Fruit fly (Drosophila melanogaster) whole organism, embryonic: ENCODE measurements around the gene Jupiter.

Experiments
- CG10462 ChIP-seq: fragments of 200-800 bp; sonication (Bioruptor generic); optimal IDR thresholded peaks from 2 replicates; lab custom pipeline; 2016; ENCODE audit warnings: missing biosample characterization, missing genetic modification characterization
- CG11456 ChIP-seq: fragments of 200-800 bp; sonication (Bioruptor generic); IDR thresholded peaks from 3 replicates; pipeline ENCODE4 v1.3.6; 2022; ENCODE audit warnings: missing biosample characterization, missing genetic modification characterization
- CG12391 ChIP-seq: fragments of 200-800 bp; sonication (Bioruptor generic); optimal IDR thresholded peaks from 3 replicates; lab custom pipeline; 2018; ENCODE audit warnings: missing biosample characterization, mild to moderate bottlenecking, missing genetic modification characterization, moderate library complexity
- CG12659 ChIP-seq: fragments of 200-800 bp; sonication (Bioruptor generic); optimal IDR thresholded peaks from 3 replicates; lab custom pipeline; 2017; ENCODE audit warnings: mild to moderate bottlenecking, missing biosample characterization, missing genetic modification reagents, missing genetic modification characterization
- CG13894 ChIP-seq: fragments of 200-800 bp; sonication (Bioruptor generic); optimal IDR thresholded peaks from 3 replicates; lab custom pipeline; 2018; ENCODE audit warnings: missing biosample characterization, mild to moderate bottlenecking, missing genetic modification characterization, moderate library complexity
- CG15269 ChIP-seq: fragments of 200-800 bp; sonication (Bioruptor generic); optimal IDR thresholded peaks from 2 replicates; lab custom pipeline; 2018; ENCODE audit warnings: missing biosample characterization, mild to moderate bottlenecking, missing genetic modification characterization, moderate library complexity
- CG15479 ChIP-seq: fragments of 200-800 bp; sonication (Bioruptor generic); optimal IDR thresholded peaks from 3 replicates; lab custom pipeline; 2019; ENCODE audit warnings: missing biosample characterization, mild to moderate bottlenecking, missing genetic modification characterization, moderate library complexity
- CG16863 ChIP-seq: fragments of 200-800 bp; sonication (Bioruptor generic); optimal IDR thresholded peaks from 3 replicates; lab custom pipeline; 2016; ENCODE audit warnings: missing biosample characterization, missing genetic modification characterization
- CG17912 ChIP-seq: fragments of 200-800 bp; sonication (Bioruptor generic); optimal IDR thresholded peaks from 2 replicates; lab custom pipeline; 2018; ENCODE audit warnings: missing biosample characterization, mild to moderate bottlenecking, missing genetic modification characterization
- CG1792 ChIP-seq: fragments of 200-800 bp; sonication (Bioruptor generic); optimal IDR thresholded peaks from 2 replicates; lab custom pipeline; 2016; ENCODE audit warnings: missing biosample characterization, missing genetic modification characterization
- CG1832 ChIP-seq: fragments of 200-800 bp; sonication (Bioruptor generic); optimal IDR thresholded peaks from 2 replicates; lab custom pipeline; 2017; ENCODE audit warnings: missing biosample characterization, mild to moderate bottlenecking, missing genetic modification characterization, inconsistent platforms
- CG2712 ChIP-seq: fragments of 200-800 bp; optimal IDR thresholded peaks from 3 replicates; lab custom pipeline; 2019; ENCODE audit warnings: missing biosample characterization, mild to moderate bottlenecking, missing genetic modification characterization, moderate library complexity
- CG31365 ChIP-seq: fragments of 200-800 bp; sonication (Bioruptor generic); optimal IDR thresholded peaks from 2 replicates; lab custom pipeline; 2018; ENCODE audit warnings: missing biosample characterization, mild to moderate bottlenecking, missing genetic modification characterization
- CG33557 ChIP-seq: fragments of 200-800 bp; sonication (Bioruptor generic); optimal IDR thresholded peaks from 2 replicates; lab custom pipeline; 2019; ENCODE audit warnings: missing biosample characterization, mild to moderate bottlenecking, missing genetic modification characterization, moderate library complexity
- CG34376 ChIP-seq: fragments of 200-800 bp; sonication (Bioruptor generic); optimal IDR thresholded peaks from 2 replicates; lab custom pipeline; 2018; ENCODE audit warnings: missing biosample characterization, mild to moderate bottlenecking, missing genetic modification characterization
- CG6791 ChIP-seq: fragments of 200-800 bp; sonication (Bioruptor generic); IDR thresholded peaks from 3 replicates; pipeline ENCODE4 v1.3.6; 2022; ENCODE audit warnings: missing biosample characterization, missing genetic modification characterization; ENCODE audit not compliant: partially characterized antibody
- CG6813 ChIP-seq: fragments of 200-800 bp; sonication (Bioruptor generic); optimal IDR thresholded peaks from 2 replicates; lab custom pipeline; 2017; ENCODE audit warnings: missing biosample characterization, missing genetic modification characterization, mild to moderate bottlenecking, moderate library complexity, missing genetic modification reagents
- CG7357 ChIP-seq: fragments of 200-800 bp; sonication (Bioruptor generic); IDR thresholded peaks from 3 replicates; pipeline ENCODE4 v1.3.6; 2022; ENCODE audit warnings: missing biosample characterization, missing genetic modification characterization
- CG8478 ChIP-seq: fragments of >200 bp; optimal IDR thresholded peaks from 2 replicates; lab custom pipeline; 2018
- CG8924 ChIP-seq: fragments of 200-800 bp; optimal IDR thresholded peaks from 3 replicates; lab custom pipeline; 2019; ENCODE audit warnings: missing biosample characterization, mild to moderate bottlenecking, missing genetic modification characterization, moderate library complexity
- CG9797 ChIP-seq: fragments of 200-800 bp; sonication (Bioruptor generic); optimal IDR thresholded peaks from 3 replicates; lab custom pipeline; 2018; ENCODE audit warnings: missing biosample characterization, mild to moderate bottlenecking, missing genetic modification characterization
- CTCF ChIP-seq: fragments of 200-800 bp; sonication (Bioruptor generic); optimal IDR thresholded peaks from 2 replicates; lab custom pipeline; 2017; ENCODE audit warnings: missing biosample characterization, mild to moderate bottlenecking, missing genetic modification characterization, moderate library complexity
- Camta ChIP-seq: fragments of 200-800 bp; sonication (Bioruptor generic); optimal IDR thresholded peaks from 2 replicates; lab custom pipeline; 2016; ENCODE audit warnings: missing biosample characterization, missing genetic modification characterization
- Chrac-16 ChIP-seq: fragments of 200-800 bp; sonication (Bioruptor generic); optimal IDR thresholded peaks from 3 replicates; lab custom pipeline; 2016; ENCODE audit warnings: missing biosample characterization, missing genetic modification characterization
- Elba2 ChIP-seq: fragments of 200-800 bp; sonication (Bioruptor generic); optimal IDR thresholded peaks from 3 replicates; lab custom pipeline; 2016; ENCODE audit warnings: missing biosample characterization, missing genetic modification characterization
- Fer1 ChIP-seq: fragments of 200-800 bp; sonication (Bioruptor generic); optimal IDR thresholded peaks from 2 replicates; lab custom pipeline; 2017; ENCODE audit warnings: missing biosample characterization, mild to moderate bottlenecking, missing genetic modification characterization
- HmgD ChIP-seq: fragments of 200-800 bp; sonication (Bioruptor generic); optimal IDR thresholded peaks from 3 replicates; lab custom pipeline; 2016; ENCODE audit warnings: missing biosample characterization, missing genetic modification characterization
- Hmr ChIP-seq: fragments of 200-800 bp; sonication (Bioruptor generic); optimal IDR thresholded peaks from 3 replicates; lab custom pipeline; 2017; ENCODE audit warnings: mild to moderate bottlenecking, missing biosample characterization, missing genetic modification reagents, missing genetic modification characterization
- Hr78 ChIP-seq, 2 experiments: fragments of 200-800 bp in 1 of 2; fragments of >200 bp in 1 of 2; sonication (Bioruptor generic) in 1 of 2; optimal IDR thresholded peaks; 2 replicates each; lab custom pipeline; 2017 to 2019; ENCODE audit warnings: missing biosample characterization in 2 of 2, missing genetic modification characterization in 2 of 2, mild to moderate bottlenecking in 1 of 2, moderate library complexity in 1 of 2
- Jarid2 ChIP-seq: fragments of 200-800 bp; sonication (Bioruptor generic); optimal IDR thresholded peaks from 3 replicates; lab custom pipeline; 2017; ENCODE audit warnings: mild to moderate bottlenecking, missing biosample characterization, missing genetic modification reagents, missing genetic modification characterization
- MESR4 ChIP-seq: fragments of 200-800 bp; sonication (Bioruptor generic); optimal IDR thresholded peaks from 2 replicates; lab custom pipeline; 2018; ENCODE audit warnings: missing biosample characterization, mild to moderate bottlenecking, missing genetic modification characterization, moderate library complexity
- NfI ChIP-seq: fragments of 200-800 bp; sonication (Bioruptor generic); optimal IDR thresholded peaks from 3 replicates; lab custom pipeline; 2018; ENCODE audit warnings: missing biosample characterization, mild to moderate bottlenecking, missing genetic modification characterization, moderate library complexity
- abd-A ChIP-seq: fragments of 200-800 bp; sonication (Bioruptor generic); optimal IDR thresholded peaks from 3 replicates; lab custom pipeline; 2019; ENCODE audit warnings: missing biosample characterization, mild to moderate bottlenecking, missing genetic modification characterization, moderate library complexity
- bsh ChIP-seq, 2 experiments: fragments of 200-800 bp; sonication (Bioruptor generic); optimal IDR thresholded peaks; 2 replicates each; lab custom pipeline; 2017 to 2018; ENCODE audit warnings: mild to moderate bottlenecking in 2 of 2, missing biosample characterization in 2 of 2, missing genetic modification characterization in 2 of 2, moderate library complexity in 1 of 2
- btn ChIP-seq: fragments of 200-800 bp; sonication (Bioruptor generic); optimal IDR thresholded peaks from 2 replicates; lab custom pipeline; 2016; ENCODE audit warnings: missing biosample characterization, missing genetic modification characterization
- dm ChIP-seq: fragments of 200-800 bp; sonication (Bioruptor generic); optimal IDR thresholded peaks from 3 replicates; lab custom pipeline; 2016; ENCODE audit warnings: missing biosample characterization, missing genetic modification characterization
- fd64A ChIP-seq: fragments of 200-800 bp; sonication (Bioruptor generic); optimal IDR thresholded peaks from 3 replicates; lab custom pipeline; 2018; ENCODE audit warnings: missing biosample characterization, mild to moderate bottlenecking, missing genetic modification characterization
- gsb ChIP-seq: fragments of 200-800 bp; sonication (Bioruptor generic); IDR thresholded peaks from 2 replicates; pipeline ENCODE4 v1.3.6; 2022; ENCODE audit warnings: missing biosample characterization, missing genetic modification characterization
- hb ChIP-seq: fragments of 200-800 bp; sonication (Bioruptor generic); IDR thresholded peaks from 3 replicates; pipeline ENCODE4 v1.3.6; 2022; ENCODE audit warnings: missing biosample characterization, missing genetic modification characterization; ENCODE audit not compliant: partially characterized antibody
- insv ChIP-seq, 2 experiments: fragments of 200-800 bp; sonication (Bioruptor generic); optimal IDR thresholded peaks; 3 replicates each; lab custom pipeline; 2016 to 2018; ENCODE audit warnings: missing biosample characterization in 2 of 2, missing genetic modification characterization in 2 of 2
- lbe ChIP-seq: fragments of 200-800 bp; sonication (Bioruptor generic); optimal IDR thresholded peaks from 2 replicates; lab custom pipeline; 2016; ENCODE audit warnings: missing biosample characterization, mild to moderate bottlenecking, missing genetic modification characterization
- lmd ChIP-seq: fragments of 200-800 bp; sonication (Bioruptor generic); IDR thresholded peaks from 2 replicates; pipeline ENCODE4 v1.3.6; 2022; ENCODE audit warnings: missing biosample characterization, missing genetic modification characterization
- nom ChIP-seq: fragments of 200-800 bp; sonication (Bioruptor generic); optimal IDR thresholded peaks from 2 replicates; lab custom pipeline; 2017; ENCODE audit warnings: missing biosample characterization, missing genetic modification characterization, mild to moderate bottlenecking, moderate library complexity, missing genetic modification reagents
- pho ChIP-seq: fragments of 200-800 bp; sonication (Bioruptor generic); optimal IDR thresholded peaks from 2 replicates; lab custom pipeline; 2016; ENCODE audit warnings: missing biosample characterization, missing genetic modification characterization
- rib ChIP-seq: fragments of 200-800 bp; sonication (Bioruptor generic); IDR thresholded peaks from 2 replicates; pipeline ENCODE4 v1.3.6; 2022; ENCODE audit warnings: missing biosample characterization, missing genetic modification characterization
- shn ChIP-seq: fragments of 200-800 bp; sonication (Bioruptor generic); optimal IDR thresholded peaks from 3 replicates; lab custom pipeline; 2016; ENCODE audit warnings: missing biosample characterization, missing genetic modification characterization
- stwl ChIP-seq: fragments of 200-800 bp; sonication (Bioruptor generic); optimal IDR thresholded peaks from 3 replicates; lab custom pipeline; 2018; ENCODE audit warnings: missing biosample characterization, mild to moderate bottlenecking, missing genetic modification characterization, moderate library complexity
- twi ChIP-seq: fragments of 200-800 bp; optimal IDR thresholded peaks from 2 replicates; lab custom pipeline; 2019; ENCODE audit warnings: missing biosample characterization, mild to moderate bottlenecking, missing genetic modification characterization, moderate library complexity
- unc-4 ChIP-seq: fragments of 200-800 bp; sonication (Bioruptor generic); IDR thresholded peaks from 2 replicates; pipeline ENCODE4 v1.3.6; 2022; ENCODE audit warnings: missing biosample characterization, missing genetic modification characterization; ENCODE audit not compliant: partially characterized antibody

Gene Jupiter

DNA sequence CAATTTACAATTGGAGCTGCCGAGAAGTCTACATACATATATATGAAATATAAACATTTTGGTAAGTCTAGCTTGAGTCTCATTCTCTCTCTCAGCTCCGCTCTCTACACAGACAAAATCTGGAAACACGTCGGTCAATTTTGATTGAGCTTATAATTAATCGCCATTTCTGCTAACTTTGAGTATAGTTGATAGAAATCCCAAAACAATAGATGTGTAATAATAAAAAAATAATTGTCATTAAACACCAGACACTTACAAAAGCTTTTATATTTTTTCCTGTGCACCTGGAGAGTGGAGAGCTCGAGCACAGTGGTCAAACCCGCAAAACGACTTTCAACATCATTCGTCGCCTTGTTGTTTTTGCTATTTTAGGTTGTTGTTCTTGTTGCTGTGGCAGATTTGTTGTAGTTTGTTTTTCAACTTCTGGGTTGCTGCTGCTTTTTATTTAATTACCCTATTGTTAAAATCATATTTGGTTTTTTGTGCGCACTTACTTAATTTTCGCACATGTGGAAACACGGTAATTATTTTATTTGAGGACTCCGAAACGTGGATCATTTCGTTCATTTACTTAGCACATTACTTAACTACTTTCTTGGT lies 37.0 kb upstream of the Jupiter start (continued):
- TF ChIP-seq HmgD (peak; percentile 75), pho (GFP tag; lab: Kevin White, UChicago) (peak; percentile 96), shn (peak; percentile 89), CG33557 (GFP tag; lab: Kevin White, UChicago) (peak; percentile 85), bsh (GFP tag; optimal IDR thresholded peaks at IDR 0.05; lab: Kevin White, UChicago) (peak; percentile 98), rib (GFP tag; lab: Robert Waterston, UW) (peak; percentile 97), CG15269 (tag; lab: Kevin White, UChicago) (peak; percentile 98), CG17912 (GFP tag; lab: Kevin White, UChicago) (peak; percentile 41), lmd (peak; percentile 97), CG6813 (peak; percentile 95), CG9797 (peak; percentile 18), CG12659 (peak; percentile 98), insv (GFP tag; optimal IDR thresholded peaks at IDR 0.05; lab: Kevin White, UChicago) (peak; percentile 37 to 51), nom (GFP tag; lab: Kevin White, UChicago) (peak; percentile 97), twi (tag; lab: Kevin White, UChicago) (peak; percentile 82), Hr78 (GFP tag; optimal IDR thresholded peaks at IDR 0.05; lab: Kevin White, UChicago) (peak in 1 of 2 experiments; percentile 77), lbe (peak; percentile 98), CG6791 (GFP tag; lab: Robert Waterston, UW) (no peak), CG31365 (tag; lab: Kevin White, UChicago) (peak; percentile 87), CTCF (peak; percentile 53), CG1792 (GFP tag; lab: Kevin White, UChicago) (peak; percentile 92), CG12391 (tag; lab: Kevin White, UChicago) (peak; percentile 98), btn (GFP tag; lab: Kevin White, UChicago) (peak; percentile 85), Fer1 (peak; percentile 96), MESR4 (GFP tag; lab: Kevin White, UChicago) (peak; percentile 60), NfI (GFP tag; lab: Kevin White, UChicago) (peak; percentile 97), Camta (GFP tag; lab: Kevin White, UChicago) (peak; percentile 95), fd64A (GFP tag; lab: Kevin White, UChicago) (peak; percentile 92), dm (GFP tag; lab: Kevin White, UChicago) (peak; percentile 87), CG1832 (GFP tag; lab: Kevin White, UChicago) (no peak), Elba2 (GFP tag; lab: Kevin White, UChicago) (no peak), CG2712 (tag; lab: Kevin White, UChicago) (peak; percentile 98), CG16863 (GFP tag; lab: Kevin White, UChicago) (peak; percentile 93), stwl (peak; percentile 37), CG8478 (lab: Kevin White, UChicago) (no peak), CG15479 (no peak), CG8924 (tag; lab: Kevin White, UChicago) (peak; percentile 97), abd-A (peak; percentile 29), unc-4 (GFP tag; lab: Robert Waterston, UW) (no peak), Chrac-16 (peak; percentile 96), CG34376 (peak; percentile 77), CG10462 (peak; percentile 89), Jarid2 (GFP tag; lab: Kevin White, UChicago) (peak; percentile 63), CG11456 (peak; percentile 97), CG7357 (GFP tag; lab: Robert Waterston, UW) (peak; percentile 91), hb (GFP tag; lab: Robert Waterston, UW) (no peak), Hmr (GFP tag; lab: Kevin White, UChicago) (peak; percentile 97), gsb (peak; percentile 95), CG13894 (tag; lab: Kevin White, UChicago) (peak; percentile 88)
